Worm (Caenorhabditis elegans): ENCODE results near the gene hsp-75.

Gene hsp-75

DNA sequence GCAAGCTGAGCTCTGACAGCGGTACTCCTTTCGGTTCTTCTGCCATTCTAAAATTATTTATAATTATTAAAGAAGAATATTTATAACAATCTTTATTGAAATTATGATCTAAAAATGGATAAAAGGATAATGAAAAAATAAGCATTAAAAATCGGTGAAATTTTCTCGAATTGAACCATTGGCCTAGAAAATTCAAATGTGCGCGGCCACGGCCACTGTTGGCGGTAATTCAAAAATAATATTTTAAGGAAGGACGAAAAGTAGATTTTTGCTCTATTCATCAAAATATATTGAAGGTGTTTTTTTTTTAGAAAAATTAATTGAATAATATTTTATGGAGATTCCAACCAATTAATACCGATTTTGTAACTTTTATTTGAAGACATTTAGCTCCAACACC, 27.7 kb downstream of the hsp-75 start, which contains the start of gene pfd-5 (continued):
- TF ChIP-seq hlh-6 (tag; optimal IDR thresholded peaks at IDR 0.05): peak; percentile 9
- no peak for TF ChIP-seq sox-4 (tag; optimal IDR thresholded peaks at IDR 0.05)
- peak; percentile 87 for TF ChIP-seq tbx-2 (tag; optimal IDR thresholded peaks at IDR 0.05)
- peak; percentile 47 for TF ChIP-seq fkh-6 (tag; optimal IDR thresholded peaks at IDR 0.05)
- TF ChIP-seq unc-42 (tag; optimal IDR thresholded peaks at IDR 0.05): peak; percentile 23
- TF ChIP-seq C08G9.2 (tag; optimal IDR thresholded peaks at IDR 0.05): peak; percentile 92
- TF ChIP-seq dve-1 (tag; optimal IDR thresholded peaks at IDR 0.05): no peak
- TF ChIP-seq ceh-14 (tag; optimal IDR thresholded peaks at IDR 0.05): peak; percentile 73
- TF ChIP-seq zip-5 (tag; optimal IDR thresholded peaks at IDR 0.05): peak; percentile 90
- no peak for TF ChIP-seq Y22D7AL.16 (tag; optimal IDR thresholded peaks at IDR 0.05)
- no peak for TF ChIP-seq ceh-48 (tag; optimal IDR thresholded peaks at IDR 0.05)
- TF ChIP-seq K09A11.1 (tag; optimal IDR thresholded peaks at IDR 0.05; ENCODE audit: insufficient read depth): no peak
- peak; percentile 51 for TF ChIP-seq unc-86 (tag; optimal IDR thresholded peaks at IDR 0.05)
- no peak for TF ChIP-seq K02D7.2 (tag; optimal IDR thresholded peaks at IDR 0.05)
- no peak for TF ChIP-seq hlh-30 (tag; optimal IDR thresholded peaks at IDR 0.05; ENCODE audit: insufficient read depth)
- TF ChIP-seq pax-1 (tag; optimal IDR thresholded peaks at IDR 0.05): no peak
- TF ChIP-seq lim-6 (tag; optimal IDR thresholded peaks at IDR 0.05): peak; percentile 51
- peak; percentile 90 for TF ChIP-seq tbx-7 (tag; optimal IDR thresholded peaks at IDR 0.05)
- no peak for TF ChIP-seq T23F11.4 (GFP tag; optimal IDR thresholded peaks at IDR 0.05)
- no peak for TF ChIP-seq ceh-22 (tag; optimal IDR thresholded peaks at IDR 0.05)
- peak; percentile 18 for TF ChIP-seq gmeb-2 (tag; optimal IDR thresholded peaks at IDR 0.05)
- TF ChIP-seq ceh-2 (tag; optimal IDR thresholded peaks at IDR 0.05): peak; percentile 95
- no peak for TF ChIP-seq ceh-19 (GFP tag; optimal IDR thresholded peaks at IDR 0.05)
- peak; percentile 74 for TF ChIP-seq fax-1 (tag; optimal IDR thresholded peaks at IDR 0.05)
- TF ChIP-seq ceh-24 (tag; optimal IDR thresholded peaks at IDR 0.05): no peak
- TF ChIP-seq mec-3 (tag; optimal IDR thresholded peaks at IDR 0.05; ENCODE audit: borderline replicate concordance): no peak
- TF ChIP-seq ceh-34 (tag; optimal IDR thresholded peaks at IDR 0.05): no peak
- TF ChIP-seq nfya-1 (tag; optimal IDR thresholded peaks at IDR 0.05): peak; percentile 46
- TF ChIP-seq ahr-1 (tag; optimal IDR thresholded peaks at IDR 0.05): peak; percentile 20
- no peak; the same call in 1 of the 2 replicates for TF ChIP-seq unc-3 (GFP tag; conservative IDR thresholded peaks at IDR 0.05)
- TF ChIP-seq unc-3 (tag; optimal IDR thresholded peaks at IDR 0.05): peak; percentile 12
- no peak for TF ChIP-seq ttx-3 (tag; optimal IDR thresholded peaks at IDR 0.05)
- no peak for TF ChIP-seq ceh-6 (GFP tag; optimal IDR thresholded peaks at IDR 0.05)
- TF ChIP-seq F13H6.1 (tag; optimal IDR thresholded peaks at IDR 0.05): no peak
- no peak for TF ChIP-seq hlh-13 (GFP tag; optimal IDR thresholded peaks at IDR 0.05)
- TF ChIP-seq elt-4 (tag; optimal IDR thresholded peaks at IDR 0.05): no peak
- TF ChIP-seq madf-2 (tag; optimal IDR thresholded peaks at IDR 0.05): peak; percentile 20
- TF ChIP-seq dmd-4 (tag; optimal IDR thresholded peaks at IDR 0.05; ENCODE audit: borderline replicate concordance): no peak
- peak; percentile 47 for TF ChIP-seq rnt-1 (tag; optimal IDR thresholded peaks at IDR 0.05)
- no peak for TF ChIP-seq ceh-45 (GFP tag; IDR thresholded peaks at IDR 0.05)
- no peak for TF ChIP-seq sox-2 (GFP tag; IDR thresholded peaks at IDR 0.05)
- no peak for TF ChIP-seq ceh-30 (tag; optimal IDR thresholded peaks at IDR 0.05)
- TF ChIP-seq ceh-18 (tag; optimal IDR thresholded peaks at IDR 0.05): no peak

DNA sequence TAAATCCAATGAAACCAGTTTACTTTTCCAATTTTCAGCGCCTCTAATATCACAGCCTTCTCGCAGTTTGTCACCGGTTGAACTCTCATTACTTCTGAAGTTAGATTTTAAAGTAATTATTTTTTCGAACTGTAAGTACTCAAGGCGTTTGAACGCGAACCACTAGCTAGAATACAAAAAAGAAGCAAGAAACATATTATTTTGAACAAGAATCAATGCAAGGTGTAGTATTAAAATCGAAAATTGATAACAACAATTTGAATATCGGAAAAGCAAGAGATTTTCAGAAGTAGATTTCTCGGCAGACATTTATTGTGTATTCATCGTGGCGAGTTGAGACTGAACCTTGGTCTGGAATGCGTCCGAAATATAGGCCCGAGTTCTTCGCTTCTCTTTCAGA, 28.5 kb downstream of the hsp-75 start, which contains the start of gene exos-9:
TSS of gene exos-9 (minus strand) at position 101 of the 400 bp plus-strand sequence.
- TF ChIP-seq ets-4 (tag; optimal IDR thresholded peaks at IDR 0.05) (no peak), C38D4.7 (GFP tag; optimal IDR thresholded peaks at IDR 0.05) (no peak), ahr-1 (tag; optimal IDR thresholded peaks at IDR 0.05) (no peak), ceh-34 (tag; optimal IDR thresholded peaks at IDR 0.05) (no peak), eyg-1 (tag; optimal IDR thresholded peaks at IDR 0.05) (no peak), ttx-3 (tag; optimal IDR thresholded peaks at IDR 0.05) (no peak), ceh-24 (tag; optimal IDR thresholded peaks at IDR 0.05) (no peak), nhr-232 (tag; optimal IDR thresholded peaks at IDR 0.05) (no peak), ztf-16 (tag; optimal IDR thresholded peaks at IDR 0.05) (no peak), lim-6 (tag; optimal IDR thresholded peaks at IDR 0.05) (no peak), F13H6.1 (tag; optimal IDR thresholded peaks at IDR 0.05) (no peak), ceh-48 (tag; optimal IDR thresholded peaks at IDR 0.05) (no peak), sox-4 (tag; optimal IDR thresholded peaks at IDR 0.05) (no peak), unc-3 (GFP tag; conservative IDR thresholded peaks at IDR 0.05) (no peak), unc-3 (tag; optimal IDR thresholded peaks at IDR 0.05) (no peak), odd-2 (tag; optimal IDR thresholded peaks at IDR 0.05) (no peak)

Measured in whole organism, late embryonic.